Worm (Caenorhabditis elegans) whole organism, L3 larva: ENCODE measurements around the gene F56D6.9.
"Not testable (repeated sequence)": the region's sequence is repeated elsewhere in the genome, so short reads cannot be mapped to it uniquely, and the experiment has no call there.

Experiments used
- ZK546.5 ChIP-seq: sonication (generic microtip); optimal IDR thresholded peaks from 2 replicates; lab custom pipeline; 2017; ENCODE audit warnings: missing biosample characterization, missing genetic modification characterization
- aly-2 ChIP-seq: fragments of 150-350 bp; optimal IDR thresholded peaks from 2 replicates; lab custom pipeline; 2014; ENCODE audit warnings: missing biosample characterization, missing genetic modification characterization
- ceh-28 ChIP-seq: fragments of 150-350 bp; optimal IDR thresholded peaks from 2 replicates; lab custom pipeline; 2014; ENCODE audit warnings: missing biosample characterization, missing genetic modification reagents, missing genetic modification characterization
- ceh-82 ChIP-seq: fragments of 150-350 bp; optimal IDR thresholded peaks from 2 replicates; lab custom pipeline; 2014; ENCODE audit warnings: missing biosample characterization, missing genetic modification characterization
- daf-12 ChIP-seq: fragments of 150-350 bp; optimal IDR thresholded peaks from 2 replicates; lab custom pipeline; 2014; ENCODE audit warnings: missing biosample characterization, missing genetic modification reagents, missing genetic modification characterization
- elt-2 ChIP-seq: sonication (generic microtip); optimal IDR thresholded peaks from 2 replicates; lab custom pipeline; 2016; ENCODE audit warnings: missing genetic modification reagents, mild to moderate bottlenecking, missing genetic modification characterization, missing compliant biosample characterization
- eor-1 ChIP-seq, 2 experiments: fragments of 150-350 bp; optimal IDR thresholded peaks; 2 replicates each; lab custom pipeline; 2014 to 2018; ENCODE audit warnings: missing biosample characterization in 2 of 2, missing genetic modification characterization in 2 of 2
- fkh-10 ChIP-seq: sonication (generic microtip); optimal IDR thresholded peaks from 2 replicates; lab custom pipeline; 2017; ENCODE audit warnings: missing biosample characterization, missing genetic modification reagents, missing genetic modification characterization
- fkh-2 ChIP-seq: fragments of 150-350 bp; optimal IDR thresholded peaks from 2 replicates; lab custom pipeline; 2014; ENCODE audit warnings: missing biosample characterization, missing genetic modification reagents, missing genetic modification characterization
- fos-1 ChIP-seq: fragments of 150-350 bp; optimal IDR thresholded peaks from 2 replicates; lab custom pipeline; 2014; ENCODE audit warnings: missing biosample characterization, missing genetic modification characterization
- jun-1 ChIP-seq: fragments of 150-350 bp; optimal IDR thresholded peaks from 2 replicates; lab custom pipeline; 2014; ENCODE audit warnings: missing biosample characterization, missing genetic modification reagents, missing genetic modification characterization
- lin-15B ChIP-seq: fragments of 150-350 bp; optimal IDR thresholded peaks from 2 replicates; lab custom pipeline; 2014; ENCODE audit warnings: missing biosample characterization, missing genetic modification characterization
- lin-39 ChIP-seq: fragments of 150-350 bp; optimal IDR thresholded peaks from 2 replicates; lab custom pipeline; 2018; ENCODE audit warnings: missing biosample characterization, missing genetic modification reagents, missing genetic modification characterization
- lsy-12 ChIP-seq: sonication (generic microtip); optimal IDR thresholded peaks from 2 replicates; lab custom pipeline; 2016; ENCODE audit warnings: mild to moderate bottlenecking, missing genetic modification characterization, missing compliant biosample characterization
- mdl-1 ChIP-seq: fragments of 150-350 bp; optimal IDR thresholded peaks from 2 replicates; lab custom pipeline; 2014; ENCODE audit warnings: missing biosample characterization, missing genetic modification characterization
- nhr-11 ChIP-seq: fragments of 150-350 bp; optimal IDR thresholded peaks from 2 replicates; lab custom pipeline; 2014; ENCODE audit warnings: missing biosample characterization, missing genetic modification characterization
- nhr-12 ChIP-seq: fragments of 150-350 bp; optimal IDR thresholded peaks from 2 replicates; lab custom pipeline; 2014; ENCODE audit warnings: missing biosample characterization, missing genetic modification characterization
- nhr-23 ChIP-seq: fragments of 150-350 bp; optimal IDR thresholded peaks from 2 replicates; lab custom pipeline; 2014; ENCODE audit warnings: missing biosample characterization, missing genetic modification reagents, missing genetic modification characterization
- nhr-28 ChIP-seq: fragments of 150-350 bp; optimal IDR thresholded peaks from 2 replicates; lab custom pipeline; 2014; ENCODE audit warnings: missing biosample characterization, missing genetic modification characterization
- nhr-43 ChIP-seq: sonication (generic microtip); optimal IDR thresholded peaks from 2 replicates; lab custom pipeline; 2016; ENCODE audit warnings: mild to moderate bottlenecking, missing genetic modification characterization, missing compliant biosample characterization; ENCODE audit not compliant: poor library complexity, severe bottlenecking
- nhr-67 ChIP-seq: fragments of 150-350 bp; optimal IDR thresholded peaks from 2 replicates; lab custom pipeline; 2014; ENCODE audit warnings: missing biosample characterization, missing genetic modification characterization
- nhr-76 ChIP-seq: fragments of 150-350 bp; sonication (generic microtip); optimal IDR thresholded peaks from 5 replicates; lab custom pipeline; 2014; ENCODE audit warnings: missing biosample characterization, missing genetic modification characterization
- nhr-77 ChIP-seq: fragments of 150-350 bp; optimal IDR thresholded peaks from 2 replicates; lab custom pipeline; 2014; ENCODE audit warnings: missing biosample characterization, missing genetic modification characterization
- pha-4 ChIP-seq: fragments of 150-350 bp; optimal IDR thresholded peaks from 2 replicates; lab custom pipeline; 2014; ENCODE audit warnings: missing biosample characterization, missing genetic modification reagents, missing genetic modification characterization
- pqm-1 ChIP-seq: fragments of 150-350 bp; optimal IDR thresholded peaks from 2 replicates; lab custom pipeline; 2017; ENCODE audit warnings: missing biosample characterization, missing genetic modification characterization, inconsistent platforms
- sea-2 ChIP-seq: fragments of 150-350 bp; sonication (generic microtip); optimal IDR thresholded peaks from 4 replicates; lab custom pipeline; 2014; ENCODE audit warnings: missing biosample characterization, missing genetic modification reagents, missing genetic modification characterization
- tbx-2 ChIP-seq: sonication (generic microtip); optimal IDR thresholded peaks from 2 replicates; lab custom pipeline; 2016; ENCODE audit warnings: mild to moderate bottlenecking, missing genetic modification characterization, missing compliant biosample characterization
- unc-39 ChIP-seq: sonication (generic microtip); optimal IDR thresholded peaks from 4 replicates; lab custom pipeline; 2017; ENCODE audit warnings: missing biosample characterization, missing genetic modification characterization
- ztf-11 ChIP-seq: fragments of 150-350 bp; optimal IDR thresholded peaks from 2 replicates; lab custom pipeline; 2014; ENCODE audit warnings: missing biosample characterization, missing genetic modification characterization

Gene F56D6.9

ce11 chrIV:3904620-3905019 is 12.5 kb downstream of the F56D6.9 start, which contains the start of gene F56D6.21:
Gene F56D6.21 (plus strand): TSS chrIV:3904920.
- no peak for TF ChIP-seq nhr-77 (tag; lab: Kevin White, UChicago)
- TF ChIP-seq, all 47 proteins: peak for 0

DNA sequence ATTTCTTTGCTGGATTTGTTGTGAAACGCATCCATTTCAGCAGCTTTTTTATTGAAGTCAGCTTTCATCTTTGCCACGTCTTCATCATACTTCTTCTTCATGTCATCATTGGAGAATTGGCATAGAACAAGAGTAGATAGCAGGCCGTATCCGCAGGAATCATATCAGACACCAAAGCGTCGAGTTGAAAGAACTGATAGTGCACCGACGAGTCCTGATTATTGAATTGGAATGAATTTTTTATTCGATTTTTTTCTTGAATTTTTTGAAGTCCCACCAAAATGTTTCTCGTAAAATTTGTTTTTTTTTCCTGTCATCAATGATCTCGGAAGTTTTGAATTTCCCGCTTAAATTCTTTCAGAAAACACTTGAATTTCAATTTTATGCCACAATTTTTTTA is 14.3 kb downstream of the F56D6.9 start, which contains the start of gene F56D6.11:
TSS of gene F56D6.11 (minus strand) at position 101 of the 400 bp plus-strand sequence.
- TF ChIP-seq ZK546.5 (tag; lab: Kevin White, UChicago): no peak
- TF ChIP-seq pqm-1: no peak
- no peak for TF ChIP-seq nhr-11 (tag; lab: Kevin White, UChicago)
- no peak for TF ChIP-seq tbx-2 (tag; lab: Kevin White, UChicago)
- no peak for TF ChIP-seq nhr-23 (tag; lab: Kevin White, UChicago)
- TF ChIP-seq pha-4: no peak
- TF ChIP-seq elt-2: no peak

DNA sequence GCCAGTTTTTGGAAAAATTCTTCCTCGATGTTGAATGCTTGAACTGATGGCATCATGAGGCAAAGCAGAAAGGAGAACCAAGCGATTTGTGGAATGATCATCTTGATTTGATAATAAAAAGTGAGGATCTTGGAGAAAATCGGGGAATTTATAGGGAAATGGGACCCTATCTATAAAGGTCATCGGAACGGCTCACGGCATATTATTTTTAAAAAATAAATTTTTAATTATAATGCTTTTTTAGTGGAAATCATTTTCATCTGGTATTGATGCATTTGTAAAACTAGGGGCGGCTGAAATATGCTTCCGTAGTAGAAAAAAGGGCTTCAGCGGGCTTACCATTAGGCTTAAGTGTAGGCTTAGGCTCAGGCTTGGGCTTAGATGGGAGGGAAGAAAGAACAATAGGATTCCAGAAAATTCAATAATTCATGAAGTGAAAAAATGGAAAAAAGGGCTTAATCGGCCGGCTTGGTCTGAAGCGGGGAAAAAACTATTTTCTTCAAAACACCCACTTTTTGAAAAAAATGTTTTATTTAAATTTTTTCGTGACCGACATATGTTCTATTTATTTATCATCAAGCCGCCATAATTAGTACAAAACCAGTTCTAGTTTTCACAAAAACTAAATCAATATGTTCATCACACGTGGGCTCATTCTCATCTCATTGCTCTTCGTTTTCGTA is 15.5 kb downstream of the F56D6.9 start, which contains the start of the genes F56D6.22 and F56D6.12:
TSS of gene F56D6.22 (minus strand) at position 101 of the 683 bp plus-strand sequence.
TSS of gene F56D6.12 (plus strand) at position 633 of the 683 bp plus-strand sequence.
- TF ChIP-seq nhr-23 (tag; lab: Kevin White, UChicago): no peak
- TF ChIP-seq lsy-12 (tag; lab: Kevin White, UChicago): no peak
- no peak for TF ChIP-seq lin-15B (tag; lab: Kevin White, UChicago)
- no peak for TF ChIP-seq unc-39 (tag; lab: Kevin White, UChicago)

ce11 chrIV:3909114-3909513 is 17.0 kb downstream of the F56D6.9 start, which contains the start of gene F56D6.13:
Gene F56D6.13 (plus strand): TSS chrIV:3909414.
- TF ChIP-seq fos-1 (tag; lab: Kevin White, UChicago): no peak
- TF ChIP-seq mdl-1 (tag; lab: Kevin White, UChicago): no peak
- no peak for TF ChIP-seq unc-39 (tag; lab: Kevin White, UChicago)
- TF ChIP-seq eor-1 (tag; optimal IDR thresholded peaks at IDR 0.05; lab: Kevin White, UChicago): no peak
- TF ChIP-seq nhr-43 (tag; lab: Kevin White, UChicago): no peak
- no peak for TF ChIP-seq lin-39
- no peak for TF ChIP-seq jun-1 (tag; lab: Kevin White, UChicago)
- TF ChIP-seq aly-2: no peak
- no peak for TF ChIP-seq nhr-12
- TF ChIP-seq nhr-77 (tag; lab: Kevin White, UChicago): no peak
- no peak for TF ChIP-seq pqm-1
- no peak for TF ChIP-seq daf-12 (tag; lab: Kevin White, UChicago)
- no peak for TF ChIP-seq fkh-2 (tag; lab: Kevin White, UChicago)
- TF ChIP-seq, all 47 proteins: peak for 0

- TF ChIP-seq nhr-28 (tag; lab: Kevin White, UChicago); nhr-11 (tag; lab: Kevin White, UChicago); sea-2 (GFP tag; lab: Kevin White, UChicago): not testable (repeated sequence)
Measured at ce11 chrIV:3911848-3912247, 19.7 kb downstream of the F56D6.9 start, which contains the start of gene F56D6.18. Gene F56D6.18 (minus strand): TSS chrIV:3911948.

- TF ChIP-seq nhr-76 (tag; lab: Kevin White, UChicago): no peak
- TF ChIP-seq fos-1 (tag; lab: Kevin White, UChicago): no peak
- no peak for TF ChIP-seq ceh-28 (tag; lab: Kevin White, UChicago)
- no peak for TF ChIP-seq fkh-10 (GFP tag; lab: Kevin White, UChicago)
- no peak for TF ChIP-seq nhr-67
- TF ChIP-seq elt-2: no peak
- TF ChIP-seq ztf-11 (tag; lab: Kevin White, UChicago): no peak
- no peak for TF ChIP-seq nhr-43 (tag; lab: Kevin White, UChicago)
- no peak for TF ChIP-seq ceh-82 (tag; lab: Kevin White, UChicago)
Measured at ce11 chrIV:3912598-3912997, 20.5 kb downstream of the F56D6.9 start, which contains the start of gene F56D6.20. Gene F56D6.20 (plus strand): TSS chrIV:3912898.
